Worm (Caenorhabditis elegans) whole organism, L1 larva: ENCODE results near the gene F07E5.12.
A peak's percentile ranks its signal among the peaks of the same experiment; 100 is the strongest.

Experiments used
- aly-2 ChIP-seq: fragments of 150-350 bp; optimal IDR thresholded peaks from 2 replicates; lab custom pipeline; 2014; ENCODE audit warnings: missing biosample characterization, missing genetic modification characterization
- ama-1 ChIP-seq: fragments of 150-350 bp; optimal IDR thresholded peaks from 2 replicates; lab custom pipeline; 2014
- blmp-1 ChIP-seq: fragments of 150-350 bp; optimal IDR thresholded peaks from 2 replicates; lab custom pipeline; 2014; ENCODE audit warnings: missing biosample characterization, missing genetic modification characterization
- ceh-8 ChIP-seq: fragments of 200-800 bp; sonication (Bioruptor generic); optimal IDR thresholded peaks from 2 replicates; lab custom pipeline; 2018; ENCODE audit warnings: mild to moderate bottlenecking, missing genetic modification characterization, moderate library complexity, missing compliant biosample characterization
- egl-13 ChIP-seq: sonication (generic microtip); optimal IDR thresholded peaks from 2 replicates; lab custom pipeline; 2016; ENCODE audit warnings: missing genotype, missing genetic modification reagents, missing genetic modification characterization, missing compliant biosample characterization
- elt-2 ChIP-seq: sonication (generic microtip); optimal IDR thresholded peaks from 2 replicates; lab custom pipeline; 2016; ENCODE audit warnings: missing genetic modification characterization, mild to moderate bottlenecking, inconsistent platforms, missing compliant biosample characterization, missing genetic modification reagents
- elt-3 ChIP-seq, 6 experiments: fragments of 150-350 bp in 1 of 6; sonication (generic microtip); optimal IDR thresholded peaks; 2 replicates each; lab custom pipeline; 2017 to 2018; ENCODE audit warnings: missing biosample characterization in 6 of 6, missing genetic modification characterization in 6 of 6, inconsistent platforms in 1 of 6
- ets-5 ChIP-seq: fragments of 200-800 bp; sonication (Bioruptor generic); IDR thresholded peaks from 2 replicates; pipeline ENCODE4 v1.3.6; 2022; ENCODE audit warnings: missing genetic modification characterization, missing compliant biosample characterization
- fkh-4 ChIP-seq: sonication (generic microtip); optimal IDR thresholded peaks from 2 replicates; lab custom pipeline; 2016; ENCODE audit warnings: missing compliant biosample characterization, missing genetic modification characterization, borderline replicate concordance
- fkh-8 ChIP-seq: sonication (generic microtip); optimal IDR thresholded peaks from 2 replicates; lab custom pipeline; 2016; ENCODE audit warnings: mild to moderate bottlenecking, missing genetic modification characterization, missing compliant biosample characterization
- fos-1 ChIP-seq: fragments of 150-350 bp; optimal IDR thresholded peaks from 2 replicates; lab custom pipeline; 2014; ENCODE audit warnings: missing biosample characterization, missing genetic modification characterization
- grh-1 ChIP-seq: fragments of 200-800 bp; sonication (Bioruptor generic); IDR thresholded peaks from 2 replicates; pipeline ENCODE4 v1.3.6; 2022; ENCODE audit warnings: missing genetic modification reagents, missing genetic modification characterization, missing compliant biosample characterization
- hlh-4 ChIP-seq: sonication (generic microtip); optimal IDR thresholded peaks from 2 replicates; lab custom pipeline; 2016; ENCODE audit warnings: mild to moderate bottlenecking, missing genetic modification characterization, missing compliant biosample characterization
- irx-1 ChIP-seq: sonication (generic microtip); optimal IDR thresholded peaks from 2 replicates; lab custom pipeline; 2016; ENCODE audit warnings: missing genetic modification characterization, missing compliant biosample characterization
- isw-1 ChIP-seq: fragments of 200-800 bp; sonication (Bioruptor generic); IDR thresholded peaks from 2 replicates; pipeline ENCODE4 v1.3.6; 2022; ENCODE audit warnings: missing genetic modification characterization, missing compliant biosample characterization
- lin-35 ChIP-seq, 2 experiments: fragments of 150-350 bp; optimal IDR thresholded peaks; 2 replicates each; lab custom pipeline; 2014; ENCODE audit warnings: missing biosample characterization in 2 of 2, missing genetic modification characterization in 2 of 2, missing genetic modification reagents in 2 of 2
- mep-1 ChIP-seq: fragments of 150-350 bp; optimal IDR thresholded peaks from 2 replicates; lab custom pipeline; 2014; ENCODE audit warnings: missing biosample characterization, missing genetic modification characterization
- nhr-11 ChIP-seq: fragments of 150-350 bp; optimal IDR thresholded peaks from 2 replicates; lab custom pipeline; 2014; ENCODE audit warnings: missing biosample characterization, missing genetic modification characterization
- nhr-20 ChIP-seq: sonication (generic microtip); optimal IDR thresholded peaks from 2 replicates; lab custom pipeline; 2016; ENCODE audit warnings: mild to moderate bottlenecking, missing genetic modification characterization, missing compliant biosample characterization
- nhr-28 ChIP-seq: fragments of 150-350 bp; optimal IDR thresholded peaks from 2 replicates; lab custom pipeline; 2014; ENCODE audit warnings: missing biosample characterization, missing genetic modification characterization
- nhr-76 ChIP-seq: sonication (generic microtip); optimal IDR thresholded peaks from 2 replicates; lab custom pipeline; 2017; ENCODE audit warnings: missing biosample characterization, missing genetic modification characterization
- nhr-77 ChIP-seq: fragments of 150-350 bp; optimal IDR thresholded peaks from 2 replicates; lab custom pipeline; 2014; ENCODE audit warnings: missing biosample characterization, missing genetic modification characterization
- nhr-85 ChIP-seq: sonication (generic microtip); peaks from one replicate; lab custom pipeline; 2016; ENCODE audit warnings: missing genetic modification characterization, inconsistent platforms, missing compliant biosample characterization
- pax-3 ChIP-seq: fragments of 200-800 bp; sonication (Bioruptor generic); optimal IDR thresholded peaks from 2 replicates; lab custom pipeline; 2018; ENCODE audit warnings: mild to moderate bottlenecking, missing genetic modification characterization, moderate library complexity, missing compliant biosample characterization
- pqm-1 ChIP-seq: sonication (generic microtip); optimal IDR thresholded peaks from 3 replicates; lab custom pipeline; 2017; ENCODE audit warnings: missing biosample characterization, missing genetic modification characterization
- snu-23 ChIP-seq: sonication (generic microtip); optimal IDR thresholded peaks from 2 replicates; lab custom pipeline; 2016; ENCODE audit warnings: missing genetic modification characterization, missing compliant biosample characterization
- unc-98 ChIP-seq: fragments of 200-800 bp; sonication (Bioruptor generic); IDR thresholded peaks from 2 replicates; pipeline ENCODE4 v1.3.6; 2022; ENCODE audit warnings: missing genetic modification characterization, missing compliant biosample characterization
- vab-15 ChIP-seq: sonication (generic microtip); optimal IDR thresholded peaks from 2 replicates; lab custom pipeline; 2017; ENCODE audit warnings: missing genotype, mild to moderate bottlenecking, missing genetic modification characterization, missing compliant biosample characterization
- xbp-1 ChIP-seq: sonication (generic microtip); optimal IDR thresholded peaks from 2 replicates; lab custom pipeline; 2016; ENCODE audit warnings: missing genetic modification characterization, missing compliant biosample characterization
- zag-1 ChIP-seq: fragments of 150-350 bp; optimal IDR thresholded peaks from 2 replicates; lab custom pipeline; 2014; ENCODE audit warnings: missing biosample characterization, missing genetic modification characterization
- ztf-4 ChIP-seq: fragments of 150-350 bp; optimal IDR thresholded peaks from 2 replicates; lab custom pipeline; 2014; ENCODE audit warnings: missing biosample characterization, missing genetic modification characterization

F07E5.12 gene

ce11 chrII:2093456-2093926 lies 25.7 kb downstream of the F07E5.12 start, which contains the start of gene fbxb-37:
TSS of gene fbxb-37 (minus strand) at chrII:2093876.
- TF ChIP-seq nhr-76, result no peak
- no peak for TF ChIP-seq aly-2 (tag; lab: Kevin White, UChicago)
- TF ChIP-seq snu-23 (GFP tag; lab: Kevin White, UChicago), result no peak
- TF ChIP-seq ama-1 (lab: Kevin White, UChicago), result no peak
- TF ChIP-seq fkh-4 (tag; lab: Kevin White, UChicago), result no peak
- TF ChIP-seq elt-3 (tag; optimal IDR thresholded peaks at IDR 0.05; lab: Kevin White, UChicago), result no peak
- TF ChIP-seq irx-1 (tag; lab: Kevin White, UChicago), result no peak
- TF ChIP-seq, all 84 proteins: peak for 0

ce11 chrII:2094924-2095650 lies 27.3 kb downstream of the F07E5.12 start, which contains the start of gene T16A1.2:
TSS of gene T16A1.2 (plus strand) at chrII:2095600.
- TF ChIP-seq fos-1 (tag; lab: Kevin White, UChicago), result no peak

- TF ChIP-seq fkh-8 (no peak), nhr-28 (no peak), elt-2 (peak; percentile 38), blmp-1 (tag; lab: Kevin White, UChicago) (no peak), mep-1 (no peak)
These were observed 31.6 kb downstream of the F07E5.12 start, which contains the start of gene math-42 for ce11 chrII:2099139-2099976. TSS of gene math-42 (plus strand) at chrII:2099926.

ce11 chrII:2108295-2108694 lies 40.5 kb downstream of the F07E5.12 start, which contains the start of gene R52.4:
TSS of gene R52.4 (minus strand) at chrII:2108395.
- TF ChIP-seq zag-1 (tag; lab: Kevin White, UChicago) (no peak), xbp-1 (no peak), elt-3 (tag; optimal IDR thresholded peaks at IDR 0.05; lab: Kevin White, UChicago) (no peak), nhr-11 (tag; lab: Kevin White, UChicago) (no peak), vab-15 (tag; lab: Kevin White, UChicago) (no peak), ztf-4 (no peak), lin-35 (GFP tag; optimal IDR thresholded peaks at IDR 0.05; lab: Kevin White, UChicago) (no peak), nhr-77 (tag; lab: Kevin White, UChicago) (no peak), blmp-1 (tag; lab: Kevin White, UChicago) (no peak), isw-1 (GFP tag; lab: Robert Waterston, UW) (no peak), nhr-85 (no peak), egl-13 (tag; lab: Kevin White, UChicago) (no peak), pqm-1 (tag; lab: Kevin White, UChicago) (no peak), pax-3 (tag; lab: Kevin White, UChicago) (no peak), nhr-20 (no peak), grh-1 (GFP tag; lab: Robert Waterston, UW) (no peak), aly-2 (tag; lab: Kevin White, UChicago) (no peak), hlh-4 (tag; lab: Kevin White, UChicago) (no peak), ceh-8 (GFP tag; lab: Kevin White, UChicago) (no peak)

ce11 chrII:2109943-2110342 lies 42.2 kb downstream of the F07E5.12 start, which contains the start of gene R52.5:
TSS of gene R52.5 (minus strand) at chrII:2110043.
- peak; percentile 54 for TF ChIP-seq blmp-1 (tag; lab: Kevin White, UChicago)
- TF ChIP-seq ets-5, result no peak
- no peak for TF ChIP-seq unc-98
